Worm (Caenorhabditis elegans) whole organism, L4/young adult: ENCODE data around the gene mpz-6.

Experiments used
- W03F9.2 ChIP-seq: fragments of 150-350 bp; optimal IDR thresholded peaks from 2 replicates; lab custom pipeline; 2014; ENCODE audit warnings: missing biosample characterization, missing genetic modification characterization
- dao-5 ChIP-seq: sonication (generic microtip); optimal IDR thresholded peaks from 2 replicates; lab custom pipeline; 2016; ENCODE audit warnings: missing genotype, missing genetic modification characterization, moderate library complexity, missing compliant biosample characterization
- him-1 ChIP-seq: sonication (generic microtip); optimal IDR thresholded peaks from 2 replicates; lab custom pipeline; 2016; ENCODE audit warnings: missing genotype, missing genetic modification reagents, missing genetic modification characterization, missing compliant biosample characterization

Gene mpz-6

DNA sequence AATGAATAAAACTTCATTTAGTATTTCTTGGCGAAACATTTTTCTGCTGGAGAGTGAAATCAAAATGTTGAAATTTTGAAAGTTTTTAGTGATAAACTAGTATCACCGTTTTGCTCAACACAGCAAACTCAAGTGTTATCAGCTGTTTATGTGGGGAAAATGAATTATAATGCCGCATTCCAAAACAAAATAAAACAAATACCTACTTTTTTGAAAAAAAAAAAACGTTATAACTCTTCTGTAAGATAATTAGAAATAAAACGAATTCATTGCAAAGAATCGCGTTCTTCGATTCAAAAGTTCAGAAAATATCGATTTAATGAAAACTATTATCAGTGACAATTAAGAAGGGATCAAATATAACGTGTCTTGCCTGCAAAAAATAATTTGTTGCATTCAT is 9.4 kb downstream of the mpz-6 start, which contains the start of gene Y51B9A.9:
Gene Y51B9A.9 (minus strand): TSS at position 101 of the 400 bp plus-strand sequence.
- TF ChIP-seq dao-5 (tag; lab: Kevin White, UChicago) (no peak), him-1 (no peak), W03F9.2 (tag; lab: Kevin White, UChicago) (no peak)

DNA sequence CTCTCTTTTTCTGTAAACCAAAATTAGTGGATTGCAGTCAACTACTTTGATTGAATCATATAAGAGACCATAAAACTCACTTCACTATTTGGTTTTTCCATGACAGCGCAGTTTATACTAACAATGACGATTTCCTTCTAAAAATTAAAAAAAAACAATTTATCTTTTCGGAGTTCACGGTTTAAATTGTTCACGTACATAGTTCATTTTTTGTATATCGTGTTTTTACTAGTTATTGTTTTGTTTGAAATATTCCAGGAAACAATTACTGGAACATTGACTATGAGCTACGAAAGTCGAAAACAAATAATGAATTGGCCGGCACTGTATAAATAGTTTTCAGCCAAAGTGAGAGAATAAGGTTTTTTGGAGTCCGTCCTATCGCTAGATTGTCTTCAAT is 14.2 kb downstream of the mpz-6 start, which contains the start of gene lido-17:
Gene lido-17 (minus strand): TSS at position 101 of the 400 bp plus-strand sequence.
- TF ChIP-seq him-1 = no peak
- TF ChIP-seq dao-5 (tag; lab: Kevin White, UChicago) = no peak
- no peak for TF ChIP-seq W03F9.2 (tag; lab: Kevin White, UChicago)

DNA sequence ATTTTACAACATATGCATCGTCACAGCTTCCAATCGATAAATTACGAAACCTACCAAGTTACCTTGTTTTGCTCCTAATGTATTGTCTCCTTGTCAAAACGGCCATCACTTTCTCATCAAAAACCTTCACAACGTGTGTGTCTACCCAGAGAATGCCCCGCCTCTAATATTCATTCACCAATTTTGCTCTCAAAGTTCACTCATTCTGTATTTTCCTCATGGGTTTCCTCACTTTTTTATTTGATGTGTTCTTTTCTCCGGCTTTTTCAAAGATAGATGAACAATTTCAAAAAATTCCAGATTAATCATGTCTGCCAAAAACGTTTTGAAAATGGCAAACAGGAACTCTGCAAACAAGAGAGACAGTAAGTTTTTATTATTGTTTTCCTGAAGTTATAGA is 21.7 kb downstream of the mpz-6 start, which contains the start of gene C06C3.7:
Gene C06C3.7 (plus strand): TSS at position 301 of the 400 bp plus-strand sequence.
- TF ChIP-seq W03F9.2 (tag; lab: Kevin White, UChicago) = no peak
- no peak for TF ChIP-seq him-1
- no peak for TF ChIP-seq dao-5 (tag; lab: Kevin White, UChicago)

DNA sequence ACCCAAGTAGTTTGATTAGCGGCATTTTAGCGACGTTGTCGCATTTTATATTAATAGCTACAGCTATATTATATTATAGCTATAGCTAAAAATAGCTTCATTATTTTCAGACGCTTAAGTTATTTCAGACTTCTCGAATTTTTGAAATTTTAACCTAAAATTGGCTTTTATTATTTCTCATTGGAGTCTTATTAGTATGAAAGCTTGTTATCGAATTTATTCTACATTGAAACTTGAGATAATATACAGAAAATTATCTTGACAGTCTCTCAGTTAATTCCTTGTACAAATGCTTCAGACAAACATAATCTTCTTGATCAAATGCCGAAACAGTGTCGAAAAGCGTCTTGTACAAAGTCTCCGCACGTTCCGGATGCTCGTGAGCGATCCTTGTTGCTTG is 27.1 kb downstream of the mpz-6 start, which contains the start of gene srh-48:
Gene srh-48 (plus strand): TSS at position 301 of the 400 bp plus-strand sequence.
- no peak for TF ChIP-seq dao-5 (tag; lab: Kevin White, UChicago)

DNA sequence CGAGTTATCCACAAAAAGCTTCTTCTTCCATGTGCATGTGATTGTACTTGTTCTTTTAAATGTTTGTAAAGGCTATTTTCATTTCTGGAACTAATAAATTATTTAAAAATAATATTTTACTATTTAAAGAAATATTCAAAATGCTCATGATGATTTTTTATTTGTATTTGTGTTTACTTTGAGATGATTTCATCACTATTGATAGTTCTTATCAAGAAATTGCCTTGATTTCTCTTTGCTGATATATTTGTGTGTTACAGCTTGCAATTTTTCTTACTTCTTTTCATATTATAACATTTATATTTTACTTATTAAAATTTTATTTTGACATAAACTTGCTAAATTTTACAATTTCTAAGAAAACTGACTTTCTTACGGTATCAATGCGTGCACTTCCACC is 28.7 kb downstream of the mpz-6 start:
- TF ChIP-seq him-1 (no peak), dao-5 (tag; lab: Kevin White, UChicago) (no peak), W03F9.2 (tag; lab: Kevin White, UChicago) (no peak)

DNA sequence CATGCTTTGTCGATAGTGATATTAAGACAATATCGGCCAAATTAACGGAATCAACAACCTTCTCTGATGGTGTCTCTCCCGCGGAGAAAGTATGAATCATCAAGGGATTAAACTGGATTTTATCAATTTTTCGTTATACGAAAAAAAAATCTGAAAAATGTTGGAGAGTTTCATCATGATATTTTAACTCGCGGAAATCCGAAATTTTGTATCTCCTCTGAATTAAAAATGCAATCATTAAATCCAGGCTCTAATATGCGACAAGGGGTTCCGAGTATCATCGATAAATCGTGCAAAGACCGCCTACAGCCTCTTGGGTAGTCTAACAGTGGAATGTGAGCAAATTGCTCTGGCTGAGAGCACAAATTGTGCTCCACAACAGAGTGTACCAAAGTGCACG is 29.8 kb downstream of the mpz-6 start, which contains the start of gene C06C3.10:
Gene C06C3.10 (minus strand): TSS at position 101 of the 400 bp plus-strand sequence.
- TF ChIP-seq dao-5 (tag; lab: Kevin White, UChicago) = no peak
- no peak for TF ChIP-seq him-1
- TF ChIP-seq W03F9.2 (tag; lab: Kevin White, UChicago) = no peak

DNA sequence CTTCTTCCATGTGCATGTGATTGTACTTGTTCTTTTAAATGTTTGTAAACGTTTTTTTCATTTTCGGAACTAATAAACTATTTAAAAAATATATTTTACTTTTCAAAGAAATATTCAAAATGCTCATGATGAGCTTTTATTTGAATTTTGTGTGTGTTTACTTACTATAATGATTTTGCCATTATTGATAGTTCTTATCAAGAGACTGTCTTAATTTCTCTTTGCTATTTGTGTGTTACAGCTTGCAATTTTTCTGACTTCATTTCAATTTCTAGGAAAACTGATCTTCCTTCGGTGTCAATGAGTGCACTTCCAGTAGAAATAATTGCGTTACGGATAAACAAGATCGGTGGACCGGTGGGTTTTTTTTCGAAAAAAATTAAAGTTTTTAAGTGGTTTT is 32.1 kb downstream of the mpz-6 start, which contains the start of gene C06C3.12:
Gene C06C3.12 (plus strand): TSS at position 301 of the 400 bp plus-strand sequence.
- TF ChIP-seq him-1 = no peak
- TF ChIP-seq W03F9.2 (tag; lab: Kevin White, UChicago) = no peak
- TF ChIP-seq dao-5 (tag; lab: Kevin White, UChicago) = no peak

DNA sequence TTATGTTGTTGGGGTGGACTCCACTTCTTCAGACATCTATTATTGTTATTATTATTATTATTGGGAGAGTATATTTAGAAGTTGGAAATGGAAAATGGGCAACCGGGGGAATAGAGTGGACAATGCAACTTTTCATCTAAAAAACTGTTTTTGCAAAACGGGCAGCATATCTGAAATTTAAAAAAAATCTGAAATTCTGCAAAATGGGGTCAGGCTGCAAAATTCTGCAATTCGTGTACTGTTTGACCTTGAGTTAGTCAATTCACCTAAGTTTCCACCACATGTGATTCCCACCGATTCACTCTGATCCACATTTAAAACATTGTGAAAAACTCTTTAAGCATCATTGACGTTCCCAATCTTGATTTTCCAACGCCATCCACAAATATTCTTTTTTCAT is 33.9 kb downstream of the mpz-6 start, which contains the start of gene C06C3.4:
Gene C06C3.4 (plus strand): TSS at position 301 of the 400 bp plus-strand sequence.
- TF ChIP-seq him-1 (no peak), dao-5 (tag; lab: Kevin White, UChicago) (no peak), W03F9.2 (tag; lab: Kevin White, UChicago) (no peak)

DNA sequence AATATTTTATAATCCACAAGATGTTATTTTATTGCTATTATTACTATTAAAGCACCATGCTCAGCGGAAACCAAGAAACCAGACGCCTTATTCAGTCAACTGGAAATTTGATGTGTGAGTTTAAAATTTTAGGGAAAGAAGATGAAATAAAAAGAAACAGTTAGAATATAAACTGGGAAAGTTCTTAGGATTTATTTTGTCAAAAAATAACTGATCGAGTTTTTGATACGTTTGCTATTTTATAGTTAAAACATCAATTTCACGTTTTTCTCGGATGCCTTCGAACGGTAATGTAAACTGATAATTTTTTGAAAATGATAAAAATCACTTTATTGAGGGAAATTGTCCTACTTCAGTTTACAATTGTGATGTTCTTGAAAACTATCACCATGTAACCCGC is 34.5 kb downstream of the mpz-6 start, which contains the start of gene C06C3.3:
Gene C06C3.3 (minus strand): TSS at position 101 of the 400 bp plus-strand sequence.
- TF ChIP-seq him-1 (no peak), W03F9.2 (tag; lab: Kevin White, UChicago) (no peak), dao-5 (tag; lab: Kevin White, UChicago) (no peak)

DNA sequence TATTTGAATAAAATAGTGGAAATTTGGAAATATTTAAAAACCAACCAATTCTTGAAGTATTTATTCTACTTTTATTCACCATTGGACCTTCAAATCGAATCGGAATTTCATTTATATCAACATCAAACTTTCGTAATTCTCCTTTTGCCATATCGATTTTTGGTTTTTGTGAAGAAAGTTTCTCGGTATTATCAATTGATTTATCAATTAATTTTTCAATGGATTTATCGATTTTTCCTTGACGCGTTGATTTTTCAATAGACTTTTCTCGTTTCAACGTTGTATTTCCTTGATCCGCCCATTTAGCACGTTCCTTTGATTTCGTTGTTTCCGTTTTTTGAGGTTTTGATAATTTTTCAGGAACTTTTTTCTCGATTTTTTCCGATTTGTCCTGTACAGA is 37.5 kb downstream of the mpz-6 start:
- no peak for TF ChIP-seq him-1
- no peak for TF ChIP-seq W03F9.2 (tag; lab: Kevin White, UChicago)
- no peak for TF ChIP-seq dao-5 (tag; lab: Kevin White, UChicago)

DNA sequence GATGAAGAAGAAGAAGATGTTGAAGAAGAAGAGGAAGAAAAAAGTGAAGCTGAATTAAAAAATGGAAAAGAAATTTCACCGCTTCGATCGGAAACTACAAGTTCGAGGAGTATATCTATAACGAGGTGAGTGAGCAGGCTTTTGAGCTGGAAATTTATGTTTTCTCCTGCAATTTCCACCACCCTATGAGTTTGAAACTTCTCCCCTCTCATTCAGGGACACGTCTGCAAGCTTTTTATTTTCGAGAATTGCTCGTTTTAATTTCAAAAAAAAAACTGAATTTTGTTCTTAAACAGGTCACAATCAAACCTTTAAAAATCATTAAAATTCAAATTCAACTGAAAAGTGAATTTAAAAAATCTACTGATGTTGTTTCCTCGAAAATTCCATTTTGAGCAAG is 44.7 kb downstream of the mpz-6 start:
- TF ChIP-seq him-1 (no peak), dao-5 (tag; lab: Kevin White, UChicago) (no peak), W03F9.2 (tag; lab: Kevin White, UChicago) (no peak)

DNA sequence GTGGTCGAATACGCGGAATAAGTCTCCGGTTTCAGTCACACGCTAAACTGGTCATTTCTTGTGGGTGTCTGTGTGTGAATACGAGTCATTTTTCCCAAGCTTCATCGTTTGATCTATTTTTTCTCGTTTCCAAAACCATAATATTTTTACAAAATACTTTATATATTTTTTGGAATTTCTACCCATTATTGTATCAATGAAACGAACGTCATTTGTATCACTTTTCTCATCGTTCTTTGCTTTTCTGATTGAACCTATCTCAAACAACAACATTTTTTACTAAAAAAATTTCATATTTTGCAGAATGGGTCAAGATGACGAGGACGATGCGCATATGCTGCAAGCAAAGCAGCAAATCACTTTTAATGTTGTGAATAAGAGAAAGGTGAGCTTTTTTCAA is 48.7 kb downstream of the mpz-6 start, which contains the start of gene mel-11:
Gene mel-11 (plus strand): TSS at position 301 of the 400 bp plus-strand sequence.
- TF ChIP-seq him-1 (no peak), W03F9.2 (tag; lab: Kevin White, UChicago) (no peak), dao-5 (tag; lab: Kevin White, UChicago) (no peak)

DNA sequence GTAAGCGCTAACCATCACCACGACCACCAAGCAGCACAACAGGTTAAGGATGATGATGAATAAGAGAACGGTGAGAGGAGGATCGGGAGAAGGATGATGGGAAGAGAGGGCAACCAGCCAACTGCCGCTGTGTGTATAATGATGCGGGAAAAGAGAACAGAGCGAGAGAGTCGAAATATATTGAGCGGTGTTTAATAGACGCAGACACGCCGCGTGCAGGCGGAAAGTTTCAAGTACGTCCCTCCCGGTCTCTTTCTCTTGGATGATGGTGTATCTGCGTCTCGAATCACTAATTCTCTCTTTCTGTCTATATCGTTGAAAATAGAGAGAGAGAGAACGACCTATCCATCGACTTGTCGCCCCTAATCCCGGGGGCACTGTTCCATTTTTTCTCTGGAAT is 50.2 kb downstream of the mpz-6 start:
- TF ChIP-seq him-1 = no peak
- TF ChIP-seq dao-5 (tag; lab: Kevin White, UChicago) = no peak
- no peak for TF ChIP-seq W03F9.2 (tag; lab: Kevin White, UChicago)
